5 fruit fly cellular contexts compared by ENCODE assay signal in the genomic region with DNA sequence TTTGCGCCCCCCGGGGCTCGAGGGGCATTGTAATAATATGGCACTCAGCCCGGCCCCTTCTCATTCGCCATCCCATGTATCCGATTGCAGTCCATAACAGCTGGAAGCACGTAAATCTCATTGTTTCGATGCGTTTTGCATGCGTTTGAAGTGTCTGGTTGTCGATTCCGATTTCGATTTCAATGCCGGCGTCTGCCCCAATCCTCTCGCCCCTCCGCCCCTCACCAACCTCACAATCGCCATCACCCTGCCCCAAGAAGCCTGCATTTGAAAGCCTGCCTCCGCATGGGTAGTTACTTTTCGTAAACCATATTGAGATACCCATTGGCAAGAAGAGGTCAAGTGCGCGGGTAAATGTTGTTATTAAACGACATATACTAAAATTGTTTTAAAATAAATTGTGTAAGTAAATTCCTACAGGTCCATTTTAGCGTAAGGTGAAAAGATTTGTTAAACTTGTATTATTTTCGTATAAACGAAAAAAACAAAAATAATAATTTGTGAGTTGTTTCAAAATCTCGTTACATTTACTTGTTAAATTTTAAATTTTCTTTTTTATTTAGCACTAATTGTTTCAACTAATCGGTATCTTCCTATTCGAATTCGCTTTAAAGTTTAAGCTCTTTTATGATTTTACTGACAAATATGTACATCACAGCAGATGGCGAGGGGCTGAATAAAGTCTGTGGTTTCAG.
A peak's percentile ranks its signal among the peaks of the same experiment; 100 is the strongest.
TF ChIP-seq lines count a peak whose summit lies in the region.

No protein-coding gene starts in this region.

- TF ChIP-seq CTCF in whole organism, embryonic (GFP tag; optimal IDR thresholded peaks at IDR 0.05; lab: Kevin White, UChicago): no peak

TF ChIP-seq in whole organism, 6 proteins besides CTCF, POLR2A, EP300 and RAD21:
- TF ChIP-seq CG8478 (optimal IDR thresholded peaks at IDR 0.05; lab: Kevin White, UChicago) (no peak), pan (optimal IDR thresholded peaks at IDR 0.05; lab: Kevin White, UChicago) (peak; percentile 81), Dll (optimal IDR thresholded peaks at IDR 0.05; lab: Kevin White, UChicago) (peak; percentile 78)

TF ChIP-seq in whole organism, embryonic, 481 proteins besides CTCF, POLR2A, EP300 and RAD21 (continues in another document):
- TF ChIP-seq CG14965 (GFP tag; optimal IDR thresholded peaks at IDR 0.05; lab: Kevin White, UChicago; ENCODE audit: borderline replicate concordance) (no peak), crol (GFP tag; IDR thresholded peaks at IDR 0.05; lab: Robert Waterston, UW) (peak; percentile 58), CG13123 (GFP tag; optimal IDR thresholded peaks at IDR 0.05; lab: Kevin White, UChicago) (no peak), CG6854 (GFP tag; optimal IDR thresholded peaks at IDR 0.05; lab: Kevin White, UChicago) (no peak), CG43689 (GFP tag; IDR thresholded peaks at IDR 0.05; lab: Robert Waterston, UW) (no peak), NK7.1 (GFP tag; optimal IDR thresholded peaks at IDR 0.05; lab: Kevin White, UChicago) (no peak), NfI (GFP tag; optimal IDR thresholded peaks at IDR 0.05; lab: Kevin White, UChicago) (no peak), Usf (GFP tag; optimal IDR thresholded peaks at IDR 0.05; lab: Kevin White, UChicago) (no peak), Gsc (GFP tag; IDR thresholded peaks at IDR 0.05; lab: Robert Waterston, UW) (no peak), CG10543 (GFP tag; optimal IDR thresholded peaks at IDR 0.05; lab: Kevin White, UChicago) (no peak), eve (GFP tag; optimal IDR thresholded peaks at IDR 0.05; lab: Kevin White, UChicago) (no peak), Ptx1 (GFP tag; IDR thresholded peaks at IDR 0.05; lab: Robert Waterston, UW) (0 out of 2 replicates have a peak, but pooled peaks have one; percentile 6), fru (optimal IDR thresholded peaks at IDR 0.05; lab: Kevin White, UChicago) (no peak), Dref (GFP tag; IDR thresholded peaks at IDR 0.05; lab: Robert Waterston, UW) (no peak), Sox102F (GFP tag; optimal IDR thresholded peaks at IDR 0.05; lab: Kevin White, UChicago) (peak; percentile 23), twi (tag; optimal IDR thresholded peaks at IDR 0.05; lab: Kevin White, UChicago) (peak; percentile 12), inv (GFP tag; IDR thresholded peaks at IDR 0.05; lab: Robert Waterston, UW; ENCODE audit: partially characterized antibody) (no peak), dmrt11E (tag; optimal IDR thresholded peaks at IDR 0.05; lab: Kevin White, UChicago) (no peak), D19B (GFP tag; optimal IDR thresholded peaks at IDR 0.05; lab: Kevin White, UChicago) (peak; percentile 30), CG10267 (tag; optimal IDR thresholded peaks at IDR 0.05; lab: Kevin White, UChicago) (no peak)

TF ChIP-seq in whole organism, prepupa, 60 proteins besides CTCF, POLR2A, EP300 and RAD21 (continues in another document):
- TF ChIP-seq CG31627 (GFP tag; optimal IDR thresholded peaks at IDR 0.05; lab: Kevin White, UChicago) (peak; percentile 10), CG4318 (GFP tag; optimal IDR thresholded peaks at IDR 0.05; lab: Kevin White, UChicago) (peak; percentile 29), Blimp-1 (GFP tag; optimal IDR thresholded peaks at IDR 0.05; lab: Kevin White, UChicago) (peak; percentile 55), CG3032 (tag; optimal IDR thresholded peaks at IDR 0.05; lab: Kevin White, UChicago) (peak; percentile 73), cyc (GFP tag; optimal IDR thresholded peaks at IDR 0.05; lab: Kevin White, UChicago) (peak; percentile 33), CG32006 (GFP tag; optimal IDR thresholded peaks at IDR 0.05; lab: Kevin White, UChicago) (peak; percentile 82), Met (GFP tag; optimal IDR thresholded peaks at IDR 0.05; lab: Kevin White, UChicago) (no peak), CG34406 (GFP tag; optimal IDR thresholded peaks at IDR 0.05; lab: Kevin White, UChicago) (peak; percentile 72), CG6163 (GFP tag; IDR thresholded peaks at IDR 0.05; lab: Robert Waterston, UW) (peak; percentile 46; the same call in 2 of the 3 replicates), fd59A (GFP tag; optimal IDR thresholded peaks at IDR 0.05; lab: Kevin White, UChicago) (peak; percentile 26), CG15336 (GFP tag; IDR thresholded peaks at IDR 0.05; lab: Robert Waterston, UW) (peak; percentile 68), CG6808 (GFP tag; optimal IDR thresholded peaks at IDR 0.05; lab: Kevin White, UChicago) (peak; percentile 55), CG1621 (tag; optimal IDR thresholded peaks at IDR 0.05; lab: Kevin White, UChicago) (no peak), Eip75B (GFP tag; optimal IDR thresholded peaks at IDR 0.05; lab: Kevin White, UChicago) (no peak), Ets21C (GFP tag; optimal IDR thresholded peaks at IDR 0.05; lab: Kevin White, UChicago) (no peak), CG6792 (GFP tag; optimal IDR thresholded peaks at IDR 0.05; lab: Kevin White, UChicago) (peak; percentile 44), salr (GFP tag; optimal IDR thresholded peaks at IDR 0.05; lab: Kevin White, UChicago) (peak in 1 of 2 experiments; percentile 83), CG3919 (GFP tag; optimal IDR thresholded peaks at IDR 0.05; lab: Kevin White, UChicago) (peak; percentile 18), CG10631 (GFP tag; optimal IDR thresholded peaks at IDR 0.05; lab: Kevin White, UChicago) (peak; percentile 75), Lpt (GFP tag; optimal IDR thresholded peaks at IDR 0.05; lab: Kevin White, UChicago) (no peak)

TF ChIP-seq in whole organism, pupa, 21 proteins besides CTCF, POLR2A, EP300 and RAD21:
- TF ChIP-seq CG8301 (tag; optimal IDR thresholded peaks at IDR 0.05; lab: Kevin White, UChicago) (peak; percentile 30), rn (GFP tag; IDR thresholded peaks at IDR 0.05; lab: Robert Waterston, UW) (no peak; the same call in 1 of the 2 replicates), Pif1A (GFP tag; optimal IDR thresholded peaks at IDR 0.05; lab: Kevin White, UChicago) (no peak), CG34367 (tag; optimal IDR thresholded peaks at IDR 0.05; lab: Kevin White, UChicago) (peak; percentile 67), CG15710 (tag; optimal IDR thresholded peaks at IDR 0.05; lab: Kevin White, UChicago) (peak; percentile 76), CG8159 (tag; optimal IDR thresholded peaks at IDR 0.05; lab: Kevin White, UChicago) (peak; percentile 79), CG14655 (GFP tag; optimal IDR thresholded peaks at IDR 0.05; lab: Kevin White, UChicago) (peak; percentile 53), gl (tag; optimal IDR thresholded peaks at IDR 0.05; lab: Kevin White, UChicago) (no peak), CG12605 (GFP tag; IDR thresholded peaks at IDR 0.05; lab: Robert Waterston, UW) (no peak), fd96Ca (GFP tag; IDR thresholded peaks at IDR 0.05; lab: Robert Waterston, UW) (no peak), D1 (tag; optimal IDR thresholded peaks at IDR 0.05; lab: Kevin White, UChicago) (peak; percentile 11), Ets98B (GFP tag; IDR thresholded peaks at IDR 0.05; lab: Robert Waterston, UW) (no peak), CG4496 (GFP tag; IDR thresholded peaks at IDR 0.05; lab: Robert Waterston, UW) (no peak), CG13204 (GFP tag; optimal IDR thresholded peaks at IDR 0.05; lab: Kevin White, UChicago) (no peak), CG17806 (tag; optimal IDR thresholded peaks at IDR 0.05; lab: Kevin White, UChicago) (peak; percentile 64), CG10348 (GFP tag; IDR thresholded peaks at IDR 0.05; lab: Robert Waterston, UW) (no peak), Pif1B (GFP tag; optimal IDR thresholded peaks at IDR 0.05; lab: Kevin White, UChicago) (no peak), Snoo (tag; optimal IDR thresholded peaks at IDR 0.05; lab: Kevin White, UChicago) (peak; percentile 21), EcR (GFP tag; optimal IDR thresholded peaks at IDR 0.05; lab: Kevin White, UChicago) (no peak), CG9948 (tag; optimal IDR thresholded peaks at IDR 0.05; lab: Kevin White, UChicago) (peak; percentile 84), CG32121 (GFP tag; IDR thresholded peaks at IDR 0.05; lab: Robert Waterston, UW) (no peak)

TF ChIP-seq in whole organism, wandering third instar larva, 38 proteins besides CTCF, POLR2A, EP300 and RAD21:
- TF ChIP-seq tai (GFP tag; optimal IDR thresholded peaks at IDR 0.05; lab: Kevin White, UChicago) (peak; percentile 24), Mio (GFP tag; optimal IDR thresholded peaks at IDR 0.05; lab: Kevin White, UChicago) (no peak), psq (GFP tag; optimal IDR thresholded peaks at IDR 0.05; lab: Kevin White, UChicago) (peak; percentile 77), HLH106 (tag; optimal IDR thresholded peaks at IDR 0.05; lab: Kevin White, UChicago) (peak; percentile 79), dsf (GFP tag; optimal IDR thresholded peaks at IDR 0.05; lab: Kevin White, UChicago; ENCODE audit: borderline replicate concordance) (no peak), Hr78 (GFP tag; optimal IDR thresholded peaks at IDR 0.05; lab: Kevin White, UChicago) (no peak), Vsx2 (GFP tag; optimal IDR thresholded peaks at IDR 0.05; lab: Kevin White, UChicago; ENCODE audit: partially characterized antibody) (no peak), foxo (GFP tag; optimal IDR thresholded peaks at IDR 0.05; lab: Kevin White, UChicago) (peak in 1 of 2 experiments; percentile 53), OdsH (GFP tag; optimal IDR thresholded peaks at IDR 0.05; lab: Kevin White, UChicago) (peak; percentile 51), rgr (GFP tag; optimal IDR thresholded peaks at IDR 0.05; lab: Kevin White, UChicago) (peak; percentile 28), dl (GFP tag; optimal IDR thresholded peaks at IDR 0.05; lab: Kevin White, UChicago; ENCODE audit: insufficient read depth in 1 of 2, partially characterized antibody in 2 of 2) (no peak), lola (GFP tag; optimal IDR thresholded peaks at IDR 0.05; lab: Kevin White, UChicago) (no peak), br (GFP tag; optimal IDR thresholded peaks at IDR 0.05; lab: Kevin White, UChicago) (no peak), h (GFP tag; optimal IDR thresholded peaks at IDR 0.05; lab: Kevin White, UChicago) (no peak), CrebA (GFP tag; optimal IDR thresholded peaks at IDR 0.05; lab: Kevin White, UChicago; ENCODE audit: borderline replicate concordance) (no peak), Sp1 (GFP tag; optimal IDR thresholded peaks at IDR 0.05; lab: Kevin White, UChicago) (peak; percentile 84), woc (GFP tag; optimal IDR thresholded peaks at IDR 0.05; lab: Kevin White, UChicago) (no peak), dmrt93B (GFP tag; optimal IDR thresholded peaks at IDR 0.05; lab: Kevin White, UChicago) (peak; percentile 70), pan (optimal IDR thresholded peaks at IDR 0.05; lab: Kevin White, UChicago) (peak; percentile 29), GATAd (GFP tag; optimal IDR thresholded peaks at IDR 0.05; lab: Kevin White, UChicago) (no peak), Rel (GFP tag; optimal IDR thresholded peaks at IDR 0.05; lab: Kevin White, UChicago) (no peak), Rel (tag; optimal IDR thresholded peaks at IDR 0.05; lab: Kevin White, UChicago) (no peak), jim (GFP tag; optimal IDR thresholded peaks at IDR 0.05; lab: Kevin White, UChicago) (no peak)
